Fruit fly (Drosophila melanogaster) whole organism, embryonic: Measurements from ENCODE around the gene Vha16-2.

Experiments
- Antp ChIP-seq: fragments of 200-800 bp; sonication (Bioruptor generic); optimal IDR thresholded peaks from 3 replicates; lab custom pipeline; 2016; ENCODE audit warnings: missing biosample characterization, missing genetic modification characterization
- Bgb ChIP-seq: fragments of 200-800 bp; sonication (Bioruptor generic); IDR thresholded peaks from 2 replicates; pipeline ENCODE4 v1.3.6; 2022; ENCODE audit warnings: missing biosample characterization, missing genetic modification characterization; ENCODE audit not compliant: partially characterized antibody
- CG10209 ChIP-seq: fragments of 200-800 bp; sonication (Bioruptor generic); optimal IDR thresholded peaks from 3 replicates; lab custom pipeline; 2017; ENCODE audit warnings: missing biosample characterization, mild to moderate bottlenecking, missing genetic modification characterization, missing genetic modification reagents
- CG10979 ChIP-seq: fragments of 200-800 bp; sonication (Bioruptor generic); optimal IDR thresholded peaks from 2 replicates; lab custom pipeline; 2018; ENCODE audit warnings: missing biosample characterization, mild to moderate bottlenecking, missing genetic modification characterization, moderate library complexity
- CG13123 ChIP-seq: fragments of 200-800 bp; sonication (Bioruptor generic); optimal IDR thresholded peaks from 2 replicates; lab custom pipeline; 2016; ENCODE audit warnings: missing biosample characterization, missing genetic modification characterization
- CG14441 ChIP-seq: fragments of 200-800 bp; sonication (Bioruptor generic); IDR thresholded peaks from 2 replicates; pipeline ENCODE4 v1.3.6; 2022; ENCODE audit warnings: missing biosample characterization, missing genetic modification characterization
- CG14710 ChIP-seq: fragments of 200-800 bp; sonication (Bioruptor generic); optimal IDR thresholded peaks from 3 replicates; lab custom pipeline; 2019; ENCODE audit warnings: missing biosample characterization, mild to moderate bottlenecking, missing genetic modification characterization, moderate library complexity
- CG1603 ChIP-seq: fragments of 200-800 bp; sonication (Bioruptor generic); optimal IDR thresholded peaks from 2 replicates; lab custom pipeline; 2019; ENCODE audit warnings: missing biosample characterization, mild to moderate bottlenecking, missing genetic modification characterization, moderate library complexity
- CG17186 ChIP-seq: fragments of 200-800 bp; sonication (Bioruptor generic); optimal IDR thresholded peaks from 3 replicates; lab custom pipeline; 2017; ENCODE audit warnings: missing biosample characterization, missing genetic modification reagents, missing genetic modification characterization
- CG17328 ChIP-seq: fragments of 200-800 bp; sonication (Bioruptor generic); IDR thresholded peaks from 2 replicates; pipeline ENCODE4 v1.3.6; 2022; ENCODE audit warnings: missing biosample characterization, missing genetic modification characterization
- CG2875 ChIP-seq: fragments of 200-800 bp; sonication (Bioruptor generic); optimal IDR thresholded peaks from 2 replicates; lab custom pipeline; 2017; ENCODE audit warnings: missing biosample characterization, mild to moderate bottlenecking, missing genetic modification characterization, missing genetic modification reagents
- CG30403 ChIP-seq: fragments of 200-800 bp; sonication (Bioruptor generic); optimal IDR thresholded peaks from 3 replicates; lab custom pipeline; 2016; ENCODE audit warnings: missing biosample characterization, missing genetic modification characterization
- CG32532 ChIP-seq: fragments of 200-800 bp; sonication (Bioruptor generic); IDR thresholded peaks from 2 replicates; pipeline ENCODE4 v1.3.6; 2022; ENCODE audit warnings: missing biosample characterization, missing genetic modification characterization
- CG34422 ChIP-seq: fragments of 200-800 bp; sonication (Bioruptor generic); IDR thresholded peaks from 3 replicates; pipeline ENCODE4 v1.3.6; 2022; ENCODE audit warnings: missing biosample characterization, missing genetic modification characterization
- CG7839 ChIP-seq: fragments of 200-800 bp; sonication (Bioruptor generic); optimal IDR thresholded peaks from 3 replicates; lab custom pipeline; 2018; ENCODE audit warnings: missing biosample characterization, mild to moderate bottlenecking, missing genetic modification characterization, moderate library complexity
- Camta ChIP-seq: fragments of 200-800 bp; sonication (Bioruptor generic); optimal IDR thresholded peaks from 2 replicates; lab custom pipeline; 2016; ENCODE audit warnings: missing biosample characterization, missing genetic modification characterization
- D19A ChIP-seq: fragments of 200-800 bp; optimal IDR thresholded peaks from 3 replicates; lab custom pipeline; 2019; ENCODE audit warnings: missing biosample characterization, mild to moderate bottlenecking, missing genetic modification characterization, moderate library complexity
- Doc3 ChIP-seq: fragments of 200-800 bp; sonication (Bioruptor generic); IDR thresholded peaks from 3 replicates; pipeline ENCODE4 v1.3.6; 2022; ENCODE audit warnings: missing biosample characterization, missing genetic modification characterization; ENCODE audit not compliant: partially characterized antibody
- HHEX ChIP-seq: fragments of 200-800 bp; sonication (Bioruptor generic); optimal IDR thresholded peaks from 3 replicates; lab custom pipeline; 2017; ENCODE audit warnings: missing biosample characterization, mild to moderate bottlenecking, missing genetic modification characterization, missing genetic modification reagents
- Hmr ChIP-seq: fragments of 200-800 bp; sonication (Bioruptor generic); optimal IDR thresholded peaks from 3 replicates; lab custom pipeline; 2017; ENCODE audit warnings: mild to moderate bottlenecking, missing biosample characterization, missing genetic modification reagents, missing genetic modification characterization
- Lim3 ChIP-seq: fragments of 200-800 bp; sonication (Bioruptor generic); IDR thresholded peaks from 2 replicates; pipeline ENCODE4 v1.3.6; 2022; ENCODE audit warnings: missing biosample characterization, missing genetic modification characterization
- Meics ChIP-seq: fragments of 200-800 bp; sonication (Bioruptor generic); optimal IDR thresholded peaks from 2 replicates; lab custom pipeline; 2017; ENCODE audit warnings: missing biosample characterization, mild to moderate bottlenecking, missing genetic modification characterization
- NC2β ChIP-seq: fragments of 200-800 bp; sonication (Bioruptor generic); optimal IDR thresholded peaks from 2 replicates; lab custom pipeline; 2016; ENCODE audit warnings: missing biosample characterization, missing genetic modification characterization
- Nf-YB ChIP-seq: fragments of 200-800 bp; sonication (Bioruptor generic); optimal IDR thresholded peaks from 3 replicates; lab custom pipeline; 2019; ENCODE audit warnings: missing biosample characterization, mild to moderate bottlenecking, missing genetic modification characterization, moderate library complexity
- Opbp ChIP-seq: fragments of 200-800 bp; sonication (Bioruptor generic); IDR thresholded peaks from 3 replicates; pipeline ENCODE4 v1.3.6; 2022; ENCODE audit warnings: missing biosample characterization, missing genetic modification characterization; ENCODE audit not compliant: partially characterized antibody
- Pdp1 ChIP-seq, 2 experiments: fragments of 200-800 bp; sonication (Bioruptor generic); optimal IDR thresholded peaks; 3 replicates each; lab custom pipeline; 2016; ENCODE audit warnings: missing biosample characterization in 2 of 2, missing genetic modification characterization in 2 of 2, mild to moderate bottlenecking in 1 of 2, moderate library complexity in 1 of 2
- Ptx1 ChIP-seq: fragments of 200-800 bp; sonication (Bioruptor generic); IDR thresholded peaks from 2 replicates; pipeline ENCODE4 v1.3.6; 2022; ENCODE audit warnings: missing biosample characterization, missing genetic modification characterization
- Six4 ChIP-seq: fragments of 200-800 bp; sonication (Bioruptor generic); optimal IDR thresholded peaks from 2 replicates; lab custom pipeline; 2016; ENCODE audit warnings: missing biosample characterization, missing genetic modification characterization
- Stat92E ChIP-seq, 3 experiments: fragments of >200 bp in 2 of 3; fragments of 200-800 bp in 1 of 3; sonication (Bioruptor generic) in 1 of 3; optimal IDR thresholded peaks; 2 replicates each; lab custom pipeline; 2017 to 2019; ENCODE audit warnings: missing biosample characterization in 3 of 3, missing genetic modification characterization in 3 of 3, mild to moderate bottlenecking in 1 of 3, moderate library complexity in 1 of 3
- ab ChIP-seq: fragments of 200-800 bp; sonication (Bioruptor generic); optimal IDR thresholded peaks from 2 replicates; lab custom pipeline; 2016; ENCODE audit warnings: missing biosample characterization, missing genetic modification characterization
- ap ChIP-seq: fragments of 200-800 bp; sonication (Bioruptor generic); IDR thresholded peaks from 2 replicates; pipeline ENCODE4 v1.3.6; 2022; ENCODE audit warnings: missing biosample characterization, missing genetic modification characterization
- ase ChIP-seq: fragments of 200-800 bp; sonication (Bioruptor generic); IDR thresholded peaks from 3 replicates; pipeline ENCODE4 v1.3.6; 2022; ENCODE audit warnings: missing biosample characterization, missing genetic modification characterization
- bcd ChIP-seq: fragments of 200-800 bp; sonication (Bioruptor generic); optimal IDR thresholded peaks from 2 replicates; lab custom pipeline; 2017; ENCODE audit warnings: missing biosample characterization, mild to moderate bottlenecking, missing genetic modification characterization
- caup ChIP-seq: fragments of 200-800 bp; sonication (Bioruptor generic); optimal IDR thresholded peaks from 3 replicates; lab custom pipeline; 2017; ENCODE audit warnings: missing biosample characterization, mild to moderate bottlenecking, missing genetic modification characterization, moderate library complexity; ENCODE audit not compliant: severe bottlenecking
- chn ChIP-seq: fragments of 200-800 bp; sonication (Bioruptor generic); optimal IDR thresholded peaks from 2 replicates; lab custom pipeline; 2016; ENCODE audit warnings: missing biosample characterization, missing genetic modification characterization
- cwo ChIP-seq: fragments of 200-800 bp; sonication (Bioruptor generic); optimal IDR thresholded peaks from 3 replicates; lab custom pipeline; 2017; ENCODE audit warnings: missing biosample characterization, missing genetic modification characterization, mild to moderate bottlenecking, moderate library complexity, missing genetic modification reagents
- dmrt99B ChIP-seq: fragments of 200-800 bp; sonication (Bioruptor generic); optimal IDR thresholded peaks from 2 replicates; lab custom pipeline; 2018; ENCODE audit warnings: missing biosample characterization, mild to moderate bottlenecking, missing genetic modification characterization, moderate library complexity
- dysf ChIP-seq: fragments of 200-800 bp; sonication (Bioruptor generic); IDR thresholded peaks from 3 replicates; pipeline ENCODE4 v1.3.6; 2022; ENCODE audit warnings: missing biosample characterization, missing genetic modification characterization
- en ChIP-seq: fragments of 200-800 bp; sonication (Bioruptor generic); optimal IDR thresholded peaks from 2 replicates; lab custom pipeline; 2016; ENCODE audit warnings: missing biosample characterization, missing genetic modification characterization
- grn ChIP-seq: fragments of 200-800 bp; sonication (Bioruptor generic); optimal IDR thresholded peaks from 3 replicates; lab custom pipeline; 2017; ENCODE audit warnings: missing biosample characterization, missing genetic modification characterization
- hkb ChIP-seq, 2 experiments: fragments of 200-800 bp in 1 of 2; fragments of >200 bp in 1 of 2; sonication (Bioruptor generic) in 1 of 2; IDR thresholded peaks in 1 of 2; optimal IDR thresholded peaks in 1 of 2; 2 replicates each; pipeline versions ENCODE4 v1.3.6 to Lab custom; 2017 to 2022; ENCODE audit warnings: missing biosample characterization in 1 of 2, missing genetic modification characterization in 1 of 2
- jumu ChIP-seq: fragments of 200-800 bp; sonication (Bioruptor generic); optimal IDR thresholded peaks from 3 replicates; lab custom pipeline; 2016; ENCODE audit warnings: missing biosample characterization, missing genetic modification characterization
- lilli ChIP-seq: fragments of 200-800 bp; sonication (Bioruptor generic); optimal IDR thresholded peaks from 3 replicates; lab custom pipeline; 2016; ENCODE audit warnings: missing biosample characterization, missing genetic modification characterization
- ranshi ChIP-seq: fragments of 200-800 bp; sonication (Bioruptor generic); IDR thresholded peaks from 2 replicates; pipeline ENCODE4 v1.3.6; 2022; ENCODE audit warnings: missing biosample characterization, missing genetic modification characterization
- run ChIP-seq: fragments of 200-800 bp; sonication (Bioruptor generic); optimal IDR thresholded peaks from 3 replicates; lab custom pipeline; 2018; ENCODE audit warnings: missing biosample characterization, mild to moderate bottlenecking, missing genetic modification characterization
- scrt ChIP-seq: fragments of 200-800 bp; sonication (Bioruptor generic); optimal IDR thresholded peaks from 2 replicates; lab custom pipeline; 2018; ENCODE audit warnings: missing biosample characterization, mild to moderate bottlenecking, missing genetic modification characterization, moderate library complexity
- sim ChIP-seq: fragments of 200-800 bp; sonication (Bioruptor generic); IDR thresholded peaks from 2 replicates; pipeline ENCODE4 v1.3.6; 2022; ENCODE audit warnings: missing biosample characterization, missing genetic modification characterization
- sisA ChIP-seq: fragments of 200-800 bp; sonication (Bioruptor generic); IDR thresholded peaks from 2 replicates; pipeline ENCODE4 v1.3.6; 2022; ENCODE audit warnings: missing biosample characterization, missing genetic modification characterization
- tin ChIP-seq: fragments of 200-800 bp; sonication (Bioruptor generic); optimal IDR thresholded peaks from 3 replicates; lab custom pipeline; 2016; ENCODE audit warnings: missing biosample characterization, missing genetic modification characterization

The Vha16-2 gene

DNA sequence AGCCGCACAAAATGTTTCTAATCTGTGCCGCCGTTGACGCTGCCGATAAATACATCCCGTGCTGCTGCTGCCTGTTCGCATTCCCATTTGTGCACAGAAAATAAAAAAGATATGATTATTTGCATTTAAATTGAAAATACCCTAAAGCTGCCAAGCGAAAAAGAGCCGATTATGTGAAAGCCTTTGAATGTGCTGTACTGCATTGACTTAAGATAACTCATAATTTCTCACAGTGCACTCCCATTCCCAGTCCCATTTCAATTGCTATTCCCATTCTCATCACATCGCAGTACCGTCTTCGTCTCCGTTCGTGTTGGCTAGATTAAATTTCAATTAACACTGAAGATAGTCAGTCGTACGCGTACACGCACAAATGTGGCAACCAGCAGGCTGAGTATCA, 25.8 kb upstream of the Vha16-2 start (continued):
- TF ChIP-seq Hmr = peak; percentile 47
- TF ChIP-seq Opbp (GFP tag; lab: Robert Waterston, UW) = no peak
- peak; percentile 62 for TF ChIP-seq sisA (GFP tag; lab: Robert Waterston, UW)
- peak; percentile 56 for TF ChIP-seq CG14441 (GFP tag; lab: Robert Waterston, UW)
- TF ChIP-seq caup (GFP tag; lab: Kevin White, UChicago) = peak; percentile 33
- no peak for TF ChIP-seq Doc3 (GFP tag; lab: Robert Waterston, UW)
- peak; percentile 71 for TF ChIP-seq dysf (GFP tag; lab: Robert Waterston, UW)
- peak; percentile 58 for TF ChIP-seq CG30403
- TF ChIP-seq CG2875 (GFP tag; lab: Kevin White, UChicago) = no peak
- peak; percentile 47 for TF ChIP-seq bcd (GFP tag; lab: Kevin White, UChicago)
- TF ChIP-seq dmrt99B = peak; percentile 58
- no peak for TF ChIP-seq grn (GFP tag; lab: Kevin White, UChicago)
- TF ChIP-seq Stat92E (GFP tag; optimal IDR thresholded peaks at IDR 0.05; lab: Kevin White, UChicago) = no peak
- peak; percentile 57; the same call in 1 of the 2 replicates for TF ChIP-seq ranshi (GFP tag; lab: Robert Waterston, UW)
- 0 out of 2 replicates have a peak, but pooled peaks have one; percentile 55 for TF ChIP-seq ap (GFP tag; lab: Robert Waterston, UW)
- TF ChIP-seq Bgb = no peak
- TF ChIP-seq HHEX = peak; percentile 34
- TF ChIP-seq CG32532 (GFP tag; lab: Robert Waterston, UW) = peak; percentile 50; the same call in 1 of the 2 replicates
- TF ChIP-seq Camta (GFP tag; lab: Kevin White, UChicago) = peak; percentile 43
- TF ChIP-seq en = no peak
- TF ChIP-seq hkb (optimal IDR thresholded peaks at IDR 0.05; lab: Kevin White, UChicago) = no peak
- peak; percentile 61; the same call in 1 of the 2 replicates for TF ChIP-seq hkb (GFP tag; IDR thresholded peaks at IDR 0.05; lab: Robert Waterston, UW)
- peak; percentile 59 for TF ChIP-seq Ptx1 (GFP tag; lab: Robert Waterston, UW)
- TF ChIP-seq CG10979 (tag; lab: Kevin White, UChicago) = peak; percentile 65
- TF ChIP-seq NC2β = peak; percentile 29
- peak; percentile 84 for TF ChIP-seq CG17328
- no peak for TF ChIP-seq CG17186 (GFP tag; lab: Kevin White, UChicago)
- peak; percentile 20 for TF ChIP-seq Six4 (GFP tag; lab: Kevin White, UChicago)
- TF ChIP-seq Lim3 (GFP tag; lab: Robert Waterston, UW) = peak; percentile 21; the same call in 1 of the 2 replicates
- peak; percentile 46 for TF ChIP-seq CG10209 (GFP tag; lab: Kevin White, UChicago)
- peak; percentile 32; the same call in 1 of the 3 replicates for TF ChIP-seq ase (GFP tag; lab: Robert Waterston, UW)
- TF ChIP-seq Pdp1 (GFP tag; optimal IDR thresholded peaks at IDR 0.05; lab: Kevin White, UChicago) = peak; percentile 41 to 52
- TF ChIP-seq cwo (GFP tag; lab: Kevin White, UChicago) = peak; percentile 37
- TF ChIP-seq D19A (tag; lab: Kevin White, UChicago) = peak; percentile 31
- TF ChIP-seq lilli (GFP tag; lab: Kevin White, UChicago) = peak; percentile 57
- peak; percentile 54 for TF ChIP-seq chn (GFP tag; lab: Kevin White, UChicago)
- 0 out of 2 replicates have a peak, but pooled peaks have one; percentile 16 for TF ChIP-seq sim (GFP tag; lab: Robert Waterston, UW)
- peak; percentile 63; the same call in 1 of the 3 replicates for TF ChIP-seq CG34422 (GFP tag; lab: Robert Waterston, UW)
- peak; percentile 27 for TF ChIP-seq scrt
- TF ChIP-seq Nf-YB (GFP tag; lab: Kevin White, UChicago) = peak; percentile 23
- TF ChIP-seq jumu (GFP tag; lab: Kevin White, UChicago) = peak; percentile 42
- TF ChIP-seq run (tag; lab: Kevin White, UChicago) = no peak
- TF ChIP-seq Meics (GFP tag; lab: Kevin White, UChicago) = peak; percentile 37
- peak; percentile 0 for TF ChIP-seq CG13123
- TF ChIP-seq tin (GFP tag; lab: Kevin White, UChicago) = peak; percentile 64
- peak; percentile 56 for TF ChIP-seq Antp (GFP tag; lab: Kevin White, UChicago)
- no peak for TF ChIP-seq ab
- peak; percentile 33 for TF ChIP-seq CG14710 (tag; lab: Kevin White, UChicago)
- peak; percentile 56 for TF ChIP-seq CG1603 (tag; lab: Kevin White, UChicago)
- peak; percentile 62 for TF ChIP-seq CG7839 (tag; lab: Kevin White, UChicago)
